Fruit fly (Drosophila melanogaster): Measurements from ENCODE around the gene CG4658.

CG4658 gene

DNA sequence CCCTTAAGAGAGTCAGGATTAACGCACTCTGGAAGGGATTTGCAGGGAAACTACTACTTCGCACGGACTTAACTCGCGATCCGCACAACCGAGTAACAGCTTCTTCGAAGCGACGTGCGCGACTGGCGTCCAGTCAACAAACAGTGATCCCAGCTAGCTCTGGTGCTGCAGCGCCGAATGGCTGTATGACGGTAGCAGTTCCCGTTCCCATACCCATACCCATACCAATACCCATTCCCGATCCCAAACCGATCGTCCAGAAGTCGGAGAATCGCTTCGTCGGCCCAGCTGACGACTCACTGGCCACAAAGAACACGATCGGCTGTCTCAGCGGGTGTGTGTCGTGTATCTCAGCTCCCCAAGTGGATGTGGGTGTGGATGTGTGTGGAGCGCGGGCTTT lies 9.7 kb upstream of the CG4658 start, which contains the start of gene CG5853:
Gene CG5853 (minus strand): TSS at position 384 of the 400 bp plus-strand sequence.
- TF ChIP-seq Vsx2 (GFP tag; optimal IDR thresholded peaks at IDR 0.05; ENCODE audit: partially characterized antibody): peak; percentile 47
- peak; percentile 34 for TF ChIP-seq jim (GFP tag; optimal IDR thresholded peaks at IDR 0.05)
- TF ChIP-seq woc (GFP tag; optimal IDR thresholded peaks at IDR 0.05): peak; percentile 17
- no peak for TF ChIP-seq psq (GFP tag; optimal IDR thresholded peaks at IDR 0.05)
- TF ChIP-seq Hnf4 (GFP tag; optimal IDR thresholded peaks at IDR 0.05): peak; percentile 76
- peak; percentile 87 for TF ChIP-seq Dif (GFP tag; optimal IDR thresholded peaks at IDR 0.05; ENCODE audit: partially characterized antibody)
- peak in 1 of 2 experiments; percentile 29 for TF ChIP-seq foxo (GFP tag; optimal IDR thresholded peaks at IDR 0.05)
- TF ChIP-seq Rel (GFP tag; optimal IDR thresholded peaks at IDR 0.05): peak; percentile 76
- peak; percentile 69 for TF ChIP-seq Rel (tag; optimal IDR thresholded peaks at IDR 0.05)
- peak; percentile 94 for TF ChIP-seq Hr83 (GFP tag; optimal IDR thresholded peaks at IDR 0.05; ENCODE audit: poor library complexity, severe bottlenecking)
- no peak for TF ChIP-seq CrebA (GFP tag; optimal IDR thresholded peaks at IDR 0.05; ENCODE audit: borderline replicate concordance)
- peak; percentile 36 for TF ChIP-seq Sp1 (GFP tag; optimal IDR thresholded peaks at IDR 0.05)
- peak; percentile 52 for TF ChIP-seq fru (GFP tag; optimal IDR thresholded peaks at IDR 0.05)
- TF ChIP-seq Abd-B (GFP tag; optimal IDR thresholded peaks at IDR 0.05): no peak
- peak; percentile 46 for TF ChIP-seq br (GFP tag; optimal IDR thresholded peaks at IDR 0.05)
- peak; percentile 19 for TF ChIP-seq ey (GFP tag; optimal IDR thresholded peaks at IDR 0.05)
- TF ChIP-seq rgr (GFP tag; optimal IDR thresholded peaks at IDR 0.05): peak; percentile 59
- peak; percentile 1 for TF ChIP-seq brk (GFP tag; optimal IDR thresholded peaks at IDR 0.05)
- no peak for TF ChIP-seq Mio (GFP tag; optimal IDR thresholded peaks at IDR 0.05)
- peak; percentile 52 to 64 for TF ChIP-seq dl (GFP tag; optimal IDR thresholded peaks at IDR 0.05; ENCODE audit: insufficient read depth in 1 of 2, partially characterized antibody in 2 of 2)
- TF ChIP-seq tai (GFP tag; optimal IDR thresholded peaks at IDR 0.05): no peak
- peak; percentile 73 for TF ChIP-seq h (GFP tag; optimal IDR thresholded peaks at IDR 0.05)
- no peak for TF ChIP-seq CG32264 (GFP tag; optimal IDR thresholded peaks at IDR 0.05)
- no peak for TF ChIP-seq pan (optimal IDR thresholded peaks at IDR 0.05)
- TF ChIP-seq lola (GFP tag; optimal IDR thresholded peaks at IDR 0.05): no peak
- TF ChIP-seq OdsH (GFP tag; optimal IDR thresholded peaks at IDR 0.05): peak; percentile 13
- TF ChIP-seq CG9705 (GFP tag; optimal IDR thresholded peaks at IDR 0.05): no peak
- TF ChIP-seq usp (GFP tag; optimal IDR thresholded peaks at IDR 0.05): no peak
- TF ChIP-seq dsf (GFP tag; optimal IDR thresholded peaks at IDR 0.05; ENCODE audit: borderline replicate concordance): no peak
- TF ChIP-seq GATAd (GFP tag; optimal IDR thresholded peaks at IDR 0.05): no peak
- no peak for TF ChIP-seq HLH106 (tag; optimal IDR thresholded peaks at IDR 0.05)
- TF ChIP-seq dmrt93B (GFP tag; optimal IDR thresholded peaks at IDR 0.05): no peak
- TF ChIP-seq Jra (GFP tag; optimal IDR thresholded peaks at IDR 0.05): peak; percentile 25

DNA sequence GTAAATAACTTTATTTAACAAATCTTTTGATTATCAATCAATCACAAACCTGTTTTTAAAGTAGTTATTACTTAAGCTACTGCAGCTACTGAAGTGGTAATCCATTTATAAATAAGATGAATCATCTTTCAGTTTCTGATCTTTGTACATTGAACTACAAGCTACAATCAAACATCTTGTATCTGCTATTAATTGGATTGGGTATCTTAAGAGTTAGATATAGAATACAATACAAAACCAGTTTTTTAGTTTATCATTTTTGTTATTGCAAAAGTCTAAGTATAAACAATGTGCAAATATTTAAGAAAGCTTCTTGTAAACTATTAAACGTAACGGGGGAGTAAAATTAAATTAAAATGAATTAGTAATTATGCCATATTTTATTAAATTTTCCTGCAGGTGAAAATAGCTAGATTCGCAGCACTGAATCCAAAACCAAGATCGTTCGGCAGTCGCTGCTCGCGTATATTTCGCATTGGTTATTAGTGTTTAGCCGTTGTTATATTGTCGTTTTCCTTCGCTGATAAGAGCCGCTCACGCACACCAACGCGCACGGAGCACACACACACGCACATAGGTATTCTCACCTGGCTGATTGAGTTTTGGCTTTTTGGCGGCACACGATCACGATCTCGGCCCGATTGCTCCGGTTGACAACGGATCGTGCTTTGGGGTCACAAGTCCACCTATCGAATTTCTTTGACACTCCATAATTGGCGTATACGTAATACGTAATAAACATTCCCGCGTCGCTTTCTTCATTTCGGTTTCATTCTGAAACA lies 9.0 kb upstream of the CG4658 start:
- no peak for TF ChIP-seq Hr78 (GFP tag; optimal IDR thresholded peaks at IDR 0.05)
- peak; percentile 42 for TF ChIP-seq Hr83 (GFP tag; optimal IDR thresholded peaks at IDR 0.05; ENCODE audit: poor library complexity, severe bottlenecking)
- peak; percentile 39 for TF ChIP-seq Hnf4 (GFP tag; optimal IDR thresholded peaks at IDR 0.05)
- no peak for TF ChIP-seq Jra (GFP tag; optimal IDR thresholded peaks at IDR 0.05)
- no peak for TF ChIP-seq dmrt93B (GFP tag; optimal IDR thresholded peaks at IDR 0.05)
- no peak for TF ChIP-seq dl (GFP tag; optimal IDR thresholded peaks at IDR 0.05; ENCODE audit: insufficient read depth in 1 of 2, partially characterized antibody in 2 of 2)
- no peak for TF ChIP-seq sv (GFP tag; optimal IDR thresholded peaks at IDR 0.05)
- no peak for TF ChIP-seq jim (GFP tag; optimal IDR thresholded peaks at IDR 0.05)
- no peak for TF ChIP-seq rgr (GFP tag; optimal IDR thresholded peaks at IDR 0.05)
- no peak for TF ChIP-seq Mio (GFP tag; optimal IDR thresholded peaks at IDR 0.05)
- no peak for TF ChIP-seq tai (GFP tag; optimal IDR thresholded peaks at IDR 0.05)
- peak; percentile 98 for TF ChIP-seq Myc (optimal IDR thresholded peaks at IDR 0.05)
- no peak for TF ChIP-seq CG9705 (GFP tag; optimal IDR thresholded peaks at IDR 0.05)
- TF ChIP-seq dsf (GFP tag; optimal IDR thresholded peaks at IDR 0.05; ENCODE audit: borderline replicate concordance): no peak
- TF ChIP-seq woc (GFP tag; optimal IDR thresholded peaks at IDR 0.05): peak; percentile 40
- TF ChIP-seq Vsx2 (GFP tag; optimal IDR thresholded peaks at IDR 0.05; ENCODE audit: partially characterized antibody): no peak
- TF ChIP-seq lola (GFP tag; optimal IDR thresholded peaks at IDR 0.05): no peak
- TF ChIP-seq h (GFP tag; optimal IDR thresholded peaks at IDR 0.05): peak; percentile 85
- TF ChIP-seq foxo (GFP tag; optimal IDR thresholded peaks at IDR 0.05): no peak
- TF ChIP-seq br (GFP tag; optimal IDR thresholded peaks at IDR 0.05): no peak
- no peak for TF ChIP-seq Dif (GFP tag; optimal IDR thresholded peaks at IDR 0.05; ENCODE audit: partially characterized antibody)
- no peak for TF ChIP-seq sage (GFP tag; optimal IDR thresholded peaks at IDR 0.05)
- TF ChIP-seq psq (GFP tag; optimal IDR thresholded peaks at IDR 0.05): no peak
- TF ChIP-seq CG32264 (GFP tag; optimal IDR thresholded peaks at IDR 0.05): no peak
- TF ChIP-seq brk (GFP tag; optimal IDR thresholded peaks at IDR 0.05): no peak
- no peak for TF ChIP-seq GATAd (GFP tag; optimal IDR thresholded peaks at IDR 0.05)
- TF ChIP-seq fru (GFP tag; optimal IDR thresholded peaks at IDR 0.05): no peak
- TF ChIP-seq Abd-B (GFP tag; optimal IDR thresholded peaks at IDR 0.05): no peak
- TF ChIP-seq Dfd (GFP tag; optimal IDR thresholded peaks at IDR 0.05): no peak
- TF ChIP-seq HLH106 (tag; optimal IDR thresholded peaks at IDR 0.05): no peak
- no peak for TF ChIP-seq pan (optimal IDR thresholded peaks at IDR 0.05)
- no peak for TF ChIP-seq CrebA (GFP tag; optimal IDR thresholded peaks at IDR 0.05; ENCODE audit: borderline replicate concordance)
- TF ChIP-seq Rel (GFP tag; optimal IDR thresholded peaks at IDR 0.05): peak; percentile 48
- TF ChIP-seq Rel (tag; optimal IDR thresholded peaks at IDR 0.05): peak; percentile 33
- no peak for TF ChIP-seq usp (GFP tag; optimal IDR thresholded peaks at IDR 0.05)
- no peak for TF ChIP-seq ey (GFP tag; optimal IDR thresholded peaks at IDR 0.05)
- TF ChIP-seq OdsH (GFP tag; optimal IDR thresholded peaks at IDR 0.05): no peak
- TF ChIP-seq Sp1 (GFP tag; optimal IDR thresholded peaks at IDR 0.05): no peak
- TF ChIP-seq N (GFP tag; optimal IDR thresholded peaks at IDR 0.05): no peak

All from whole organism, wandering third instar larva.